Worm (Caenorhabditis elegans) whole organism, late embryonic: ENCODE data around the gene T20B12.3.

Source experiments
- C08G9.2 ChIP-seq: sonication (generic microtip); optimal IDR thresholded peaks from 2 replicates; lab custom pipeline; 2016; ENCODE audit warnings: mild to moderate bottlenecking, missing genetic modification characterization, moderate library complexity, missing compliant biosample characterization
- T23F11.4 ChIP-seq: fragments of 200-800 bp; sonication (Bioruptor generic); optimal IDR thresholded peaks from 2 replicates; lab custom pipeline; 2018; ENCODE audit warnings: mild to moderate bottlenecking, missing genetic modification characterization, missing compliant biosample characterization
- dmd-4 ChIP-seq: sonication (generic microtip); optimal IDR thresholded peaks from 2 replicates; lab custom pipeline; 2016; ENCODE audit warnings: borderline replicate concordance, missing genetic modification characterization, missing compliant biosample characterization
- dve-1 ChIP-seq: sonication (generic microtip); optimal IDR thresholded peaks from 2 replicates; lab custom pipeline; 2017; ENCODE audit warnings: antibody characterized with exemption, mild to moderate bottlenecking, missing genetic modification characterization, missing compliant biosample characterization
- elt-4 ChIP-seq: sonication (generic microtip); optimal IDR thresholded peaks from 2 replicates; lab custom pipeline; 2016; ENCODE audit warnings: missing genetic modification characterization, missing compliant biosample characterization
- nhr-11 ChIP-seq: fragments of 150-350 bp; optimal IDR thresholded peaks from 2 replicates; lab custom pipeline; 2014; ENCODE audit warnings: missing biosample characterization, missing genetic modification characterization
- odd-2 ChIP-seq: sonication (generic microtip); optimal IDR thresholded peaks from 2 replicates; lab custom pipeline; 2017; ENCODE audit warnings: antibody characterized with exemption, mild to moderate bottlenecking, missing genetic modification characterization, missing compliant biosample characterization
- sox-4 ChIP-seq: sonication (generic microtip); optimal IDR thresholded peaks from 2 replicates; lab custom pipeline; 2017; ENCODE audit warnings: mild to moderate bottlenecking, missing genetic modification characterization, inconsistent platforms, missing compliant biosample characterization

ce11 chrIII:7353871-7354270 is 28.0 kb upstream of the T20B12.3 start, which contains the start of gene F08F8.9:
- TF ChIP-seq C08G9.2 (no peak), dmd-4 (tag; lab: Kevin White, UChicago) (no peak), T23F11.4 (no peak), dve-1 (no peak), elt-4 (tag; lab: Kevin White, UChicago) (no peak), nhr-11 (tag; lab: Kevin White, UChicago) (no peak), sox-4 (tag; lab: Kevin White, UChicago) (no peak), odd-2 (no peak)
